Fruit fly (Drosophila melanogaster): ENCODE data around the gene CG12259.
A peak's percentile ranks its signal among the peaks of the same experiment; 100 is the strongest.

CG12259 gene

dm6 chr3R:27946555-27947204, 25.8 kb upstream of the CG12259 start (continued):
- TF ChIP-seq Awh (GFP tag; IDR thresholded peaks at IDR 0.05), result 0 out of 2 replicates have a peak, but pooled peaks have one; percentile 42
- TF ChIP-seq Pdp1 (GFP tag; optimal IDR thresholded peaks at IDR 0.05), result peak in 1 of 2 experiments; percentile 98
- TF ChIP-seq nmo (GFP tag; optimal IDR thresholded peaks at IDR 0.05), result no peak
- TF ChIP-seq Xrp1 (GFP tag; IDR thresholded peaks at IDR 0.05), result peak; percentile 48; the same call in 1 of the 2 replicates
- peak; percentile 45 for TF ChIP-seq CG4328 (GFP tag; optimal IDR thresholded peaks at IDR 0.05)
- peak; percentile 55 for TF ChIP-seq HLHmδ (GFP tag; optimal IDR thresholded peaks at IDR 0.05)
- peak; percentile 1 for TF ChIP-seq CoRest (tag; optimal IDR thresholded peaks at IDR 0.05)
- no peak for TF ChIP-seq CG31365 (tag; optimal IDR thresholded peaks at IDR 0.05)
- TF ChIP-seq CG1647 (GFP tag; optimal IDR thresholded peaks at IDR 0.05), result no peak
- TF ChIP-seq CG4617 (GFP tag; optimal IDR thresholded peaks at IDR 0.05; ENCODE audit: borderline replicate concordance), result no peak
- peak; percentile 44 for TF ChIP-seq CG18599 (GFP tag; optimal IDR thresholded peaks at IDR 0.05)
- TF ChIP-seq Poxn (GFP tag; IDR thresholded peaks at IDR 0.05), result no peak
- TF ChIP-seq pros (GFP tag; optimal IDR thresholded peaks at IDR 0.05), result peak; percentile 13
- peak; percentile 11; the same call in 1 of the 2 replicates for TF ChIP-seq E2f2 (GFP tag; IDR thresholded peaks at IDR 0.05)
- TF ChIP-seq CG11085 (GFP tag; IDR thresholded peaks at IDR 0.05), result no peak
- TF ChIP-seq Dref (GFP tag; IDR thresholded peaks at IDR 0.05), result no peak
- TF ChIP-seq CG4730 (GFP tag; IDR thresholded peaks at IDR 0.05), result no peak
- TF ChIP-seq sens-2 (GFP tag; IDR thresholded peaks at IDR 0.05), result 0 out of 2 replicates have a peak, but pooled peaks have one; percentile 7
- TF ChIP-seq ci (GFP tag; IDR thresholded peaks at IDR 0.05), result 0 out of 3 replicates have a peak, but pooled peaks have one; percentile 49
- no peak for TF ChIP-seq lov (optimal IDR thresholded peaks at IDR 0.05)
- 0 out of 3 replicates have a peak, but pooled peaks have one; percentile 17 for TF ChIP-seq lov (GFP tag; IDR thresholded peaks at IDR 0.05)
- no peak for TF ChIP-seq CG3995 (GFP tag; optimal IDR thresholded peaks at IDR 0.05)
- TF ChIP-seq tna (GFP tag; IDR thresholded peaks at IDR 0.05; ENCODE audit: partially characterized antibody), result no peak
- no peak for TF ChIP-seq Taf1 (GFP tag; IDR thresholded peaks at IDR 0.05)
- peak; percentile 28 for TF ChIP-seq CG5180 (GFP tag; optimal IDR thresholded peaks at IDR 0.05)
- no peak for TF ChIP-seq CG32532 (GFP tag; IDR thresholded peaks at IDR 0.05)
- TF ChIP-seq CG12219 (GFP tag; optimal IDR thresholded peaks at IDR 0.05), result peak; percentile 1
- no peak for TF ChIP-seq CG8290 (GFP tag; optimal IDR thresholded peaks at IDR 0.05)
- TF ChIP-seq CG8290 (tag; optimal IDR thresholded peaks at IDR 0.05), result peak; percentile 35 to 44
- no peak for TF ChIP-seq CG7928 (GFP tag; optimal IDR thresholded peaks at IDR 0.05)
- TF ChIP-seq ken (GFP tag; IDR thresholded peaks at IDR 0.05), result no peak
- no peak for TF ChIP-seq seq (GFP tag; IDR thresholded peaks at IDR 0.05)
- peak; percentile 55 for TF ChIP-seq CG15479 (GFP tag; optimal IDR thresholded peaks at IDR 0.05)
- TF ChIP-seq Hsf (GFP tag; optimal IDR thresholded peaks at IDR 0.05), result no peak
- peak; percentile 36 for TF ChIP-seq Med (GFP tag)
- peak; percentile 38 for TF ChIP-seq HHEX (GFP tag; optimal IDR thresholded peaks at IDR 0.05)
- TF ChIP-seq CG12104 (GFP tag; optimal IDR thresholded peaks at IDR 0.05), result peak; percentile 27
- peak; percentile 77 for TF ChIP-seq CG33557 (GFP tag; optimal IDR thresholded peaks at IDR 0.05)
- TF ChIP-seq CG12744 (GFP tag; optimal IDR thresholded peaks at IDR 0.05), result no peak
- TF ChIP-seq CG11456 (GFP tag; IDR thresholded peaks at IDR 0.05), result no peak
- peak; percentile 35 for TF ChIP-seq CG2678 (tag; optimal IDR thresholded peaks at IDR 0.05)
- no peak for TF ChIP-seq CG3407 (GFP tag; optimal IDR thresholded peaks at IDR 0.05)
- TF ChIP-seq YL-1 (GFP tag; optimal IDR thresholded peaks at IDR 0.05), result peak; percentile 24
- TF ChIP-seq pfk (GFP tag; optimal IDR thresholded peaks at IDR 0.05), result peak; percentile 10
- TF ChIP-seq Aef1 (GFP tag; IDR thresholded peaks at IDR 0.05), result no peak
- peak; percentile 12 for TF ChIP-seq CG16863 (GFP tag; optimal IDR thresholded peaks at IDR 0.05)
- peak; percentile 5 for TF ChIP-seq lab (GFP tag; optimal IDR thresholded peaks at IDR 0.05)
- TF ChIP-seq pzg (GFP tag; optimal IDR thresholded peaks at IDR 0.05), result no peak
- no peak for TF ChIP-seq CG30403 (GFP tag; optimal IDR thresholded peaks at IDR 0.05)
- TF ChIP-seq GATAe (GFP tag; conservative IDR thresholded peaks at IDR 0.05), result peak; percentile 71

All from whole organism, embryonic.